Fruit fly (Drosophila melanogaster): Measurements from ENCODE around the gene CG12592.

DNA sequence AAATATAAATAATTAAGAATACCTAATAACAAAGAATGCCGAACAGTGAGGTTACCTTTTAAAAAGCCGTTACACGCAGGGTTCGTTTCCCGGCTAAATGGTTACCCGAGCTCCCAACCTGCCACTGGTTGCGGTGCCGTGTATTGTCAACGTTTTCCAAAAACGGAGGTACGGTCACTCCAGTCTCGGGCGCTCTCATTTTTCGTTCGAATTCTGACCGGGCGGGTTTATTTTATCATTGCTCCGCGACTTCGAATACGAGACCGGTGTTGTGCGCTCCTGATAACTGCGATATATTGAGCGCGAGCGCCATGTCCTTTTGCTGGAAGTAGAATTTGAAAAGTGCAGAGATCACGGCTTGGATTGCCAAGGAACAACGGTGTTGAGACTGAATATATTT is 11.8 kb downstream of the CG12592 start, which contains the start of gene jumu:
- no peak for TF ChIP-seq CG11294 (GFP tag; IDR thresholded peaks at IDR 0.05)
- TF ChIP-seq CG31627 (GFP tag; optimal IDR thresholded peaks at IDR 0.05), result no peak
